Worm (Caenorhabditis elegans) whole organism, midembryonic: ENCODE data around the gene grl-18.

Experiments
- flt-1 ChIP-seq: fragments of 200-800 bp; sonication (Bioruptor generic); IDR thresholded peaks from 2 replicates; pipeline ENCODE4 v1.3.6; 2022; ENCODE audit warnings: missing genetic modification characterization, missing compliant biosample characterization
- ref-1 ChIP-seq: fragments of 200-800 bp; sonication (Bioruptor generic); conservative IDR thresholded peaks from 2 replicates; pipeline ENCODE4 v1.3.6; 2022; ENCODE audit warnings: missing genetic modification reagents, missing genetic modification characterization, missing compliant biosample characterization
- ztf-23 ChIP-seq: fragments of 200-800 bp; sonication (Bioruptor generic); IDR thresholded peaks from 2 replicates; pipeline ENCODE4 v1.3.6; 2022; ENCODE audit warnings: missing genetic modification reagents, missing genetic modification characterization, missing compliant biosample characterization
- ztf-29 ChIP-seq: fragments of 200-800 bp; sonication (Bioruptor generic); IDR thresholded peaks from 2 replicates; pipeline ENCODE4 v1.3.6; 2022; ENCODE audit warnings: missing genetic modification reagents, missing genetic modification characterization, missing compliant biosample characterization

ce11 chrV:5482315-5482714, 6.4 kb downstream of the grl-18 start, which contains the start of gene srg-66:
- no peak for TF ChIP-seq ref-1 (GFP tag; lab: Robert Waterston, UW)
- no peak for TF ChIP-seq ztf-23 (GFP tag; lab: Robert Waterston, UW)
- TF ChIP-seq flt-1 (GFP tag; lab: Robert Waterston, UW), result no peak
- TF ChIP-seq ztf-29 (GFP tag; lab: Robert Waterston, UW), result no peak
